Worm (Caenorhabditis elegans): ENCODE data around the gene F58G11.4.

The F58G11.4 gene

DNA sequence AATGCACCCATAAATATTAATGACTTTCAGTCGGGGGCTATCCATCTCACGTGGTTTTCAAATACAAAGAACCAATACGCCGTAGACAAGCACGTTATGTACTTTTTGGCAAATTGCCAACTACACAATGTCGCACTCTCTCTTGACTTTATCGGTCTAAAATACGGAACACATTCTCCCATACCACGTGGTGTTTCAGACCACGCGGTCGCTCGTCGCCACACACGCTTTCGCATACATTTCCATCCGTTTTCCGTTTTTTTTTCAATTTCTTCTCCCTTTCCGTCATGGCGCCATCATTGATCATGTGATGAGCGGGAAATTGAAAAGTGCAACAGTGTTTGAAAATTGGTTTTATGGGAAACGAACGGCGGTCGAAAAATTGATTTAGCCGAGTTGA lies 13.8 kb upstream of the F58G11.4 start (continued):
- TF ChIP-seq egl-27 (tag; optimal IDR thresholded peaks at IDR 0.05) (no peak), fkh-8 (tag; optimal IDR thresholded peaks at IDR 0.05) (peak; percentile 72), C16A3.4 (tag; optimal IDR thresholded peaks at IDR 0.05) (peak; percentile 65), ztf-4 (tag; optimal IDR thresholded peaks at IDR 0.05) (peak; percentile 83), nhr-237 (tag; optimal IDR thresholded peaks at IDR 0.05) (no peak), nhr-85 (tag) (peak; percentile 99), ceh-82 (tag; optimal IDR thresholded peaks at IDR 0.05) (peak in 1 of 3 experiments; percentile 8), pag-3 (tag; optimal IDR thresholded peaks at IDR 0.05; ENCODE audit: borderline replicate concordance, insufficient read depth) (peak; percentile 69), ama-1 (optimal IDR thresholded peaks at IDR 0.05) (no peak), egl-13 (tag; optimal IDR thresholded peaks at IDR 0.05) (peak; percentile 52), unc-86 (tag; optimal IDR thresholded peaks at IDR 0.05) (peak; percentile 38), lin-13 (GFP tag; optimal IDR thresholded peaks at IDR 0.05) (peak; percentile 74), nhr-90 (tag; optimal IDR thresholded peaks at IDR 0.05; ENCODE audit: poor library complexity) (peak; percentile 94), isw-1 (GFP tag; IDR thresholded peaks at IDR 0.05) (peak; percentile 22; the same call in 1 of the 2 replicates), ceh-63 (GFP tag; optimal IDR thresholded peaks at IDR 0.05) (peak; percentile 5), elt-2 (tag; optimal IDR thresholded peaks at IDR 0.05) (peak; percentile 93), unc-62 (GFP tag; optimal IDR thresholded peaks at IDR 0.05) (no peak), Y116A8C.19 (tag; optimal IDR thresholded peaks at IDR 0.05; ENCODE audit: borderline replicate concordance) (no peak), alr-1 (tag; optimal IDR thresholded peaks at IDR 0.05; ENCODE audit: borderline replicate concordance) (no peak)

DNA sequence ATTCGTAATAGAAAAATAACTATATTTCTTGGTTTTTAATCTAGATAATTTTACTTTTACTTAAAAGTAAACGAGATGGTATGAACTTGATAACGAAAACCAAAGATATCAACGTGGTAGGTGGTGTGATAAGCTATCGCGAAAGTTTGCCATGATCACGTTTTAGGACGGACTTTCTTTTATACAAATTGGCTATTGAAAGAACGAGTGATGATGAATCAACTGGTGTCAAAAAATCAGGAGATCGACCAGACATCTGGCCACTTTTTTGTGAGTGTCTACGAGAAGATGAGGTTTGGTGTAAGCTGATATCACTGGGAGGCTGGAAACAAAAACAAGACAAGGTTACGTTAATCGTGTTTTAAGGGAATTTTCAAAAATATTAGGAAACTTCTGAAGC lies 13.2 kb upstream of the F58G11.4 start:
- TF ChIP-seq elt-2 (tag; optimal IDR thresholded peaks at IDR 0.05): peak; percentile 42
- no peak for TF ChIP-seq fkh-4 (tag; optimal IDR thresholded peaks at IDR 0.05; ENCODE audit: borderline replicate concordance)
- TF ChIP-seq snu-23 (GFP tag; optimal IDR thresholded peaks at IDR 0.05): peak; percentile 18
- no peak for TF ChIP-seq irx-1 (tag; optimal IDR thresholded peaks at IDR 0.05)
- TF ChIP-seq lin-35 (GFP tag; optimal IDR thresholded peaks at IDR 0.05): peak in 1 of 2 experiments; percentile 54
- TF ChIP-seq nhr-19 (GFP tag; conservative IDR thresholded peaks at IDR 0.05): peak; percentile 15; the same call in 1 of the 2 replicates
- TF ChIP-seq nhr-90 (tag; optimal IDR thresholded peaks at IDR 0.05; ENCODE audit: poor library complexity): peak; percentile 12
- peak; percentile 11 for TF ChIP-seq unc-130 (tag; optimal IDR thresholded peaks at IDR 0.05)
- TF ChIP-seq lsy-2 (tag; optimal IDR thresholded peaks at IDR 0.05): peak in 1 of 2 experiments; percentile 13
- peak in 1 of 2 experiments; percentile 10 for TF ChIP-seq mdl-1 (tag; optimal IDR thresholded peaks at IDR 0.05)
- TF ChIP-seq aha-1 (tag; optimal IDR thresholded peaks at IDR 0.05): no peak
- no peak for TF ChIP-seq C16A3.4 (tag; optimal IDR thresholded peaks at IDR 0.05)
- TF ChIP-seq blmp-1 (tag; optimal IDR thresholded peaks at IDR 0.05): peak; percentile 83
- peak; percentile 6 for TF ChIP-seq mep-1 (tag; optimal IDR thresholded peaks at IDR 0.05)
- no peak for TF ChIP-seq ceh-90 (tag; optimal IDR thresholded peaks at IDR 0.05)
- peak in 4 of 6 experiments; percentile 36 to 61 (median 54) for TF ChIP-seq elt-3 (tag; optimal IDR thresholded peaks at IDR 0.05)

DNA sequence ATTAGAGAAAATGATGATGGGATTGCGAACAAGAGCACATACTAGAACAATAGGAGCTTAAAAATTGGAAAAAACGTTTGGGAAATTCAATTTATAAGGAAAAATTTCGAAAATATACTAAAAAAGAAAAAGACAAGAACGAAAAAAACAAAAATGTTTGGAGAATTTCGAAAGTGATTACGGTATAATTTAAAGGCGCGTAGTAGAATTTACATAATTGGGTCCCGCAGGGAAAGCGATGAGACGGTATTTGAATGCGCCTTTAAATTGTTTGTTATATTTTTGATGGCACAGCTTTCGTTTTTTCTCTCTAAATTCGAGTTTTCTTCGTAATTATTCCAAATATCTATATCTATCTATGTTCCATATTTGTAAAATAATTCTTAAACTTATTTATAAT lies 12.3 kb upstream of the F58G11.4 start:
- TF ChIP-seq unc-86 (tag; optimal IDR thresholded peaks at IDR 0.05) (no peak), pqm-1 (tag; optimal IDR thresholded peaks at IDR 0.05) (no peak), nhr-85 (tag) (peak; percentile 21), zip-4 (GFP tag; optimal IDR thresholded peaks at IDR 0.05) (no peak), ztf-11 (tag; optimal IDR thresholded peaks at IDR 0.05) (no peak), ceh-90 (tag; optimal IDR thresholded peaks at IDR 0.05) (no peak)

DNA sequence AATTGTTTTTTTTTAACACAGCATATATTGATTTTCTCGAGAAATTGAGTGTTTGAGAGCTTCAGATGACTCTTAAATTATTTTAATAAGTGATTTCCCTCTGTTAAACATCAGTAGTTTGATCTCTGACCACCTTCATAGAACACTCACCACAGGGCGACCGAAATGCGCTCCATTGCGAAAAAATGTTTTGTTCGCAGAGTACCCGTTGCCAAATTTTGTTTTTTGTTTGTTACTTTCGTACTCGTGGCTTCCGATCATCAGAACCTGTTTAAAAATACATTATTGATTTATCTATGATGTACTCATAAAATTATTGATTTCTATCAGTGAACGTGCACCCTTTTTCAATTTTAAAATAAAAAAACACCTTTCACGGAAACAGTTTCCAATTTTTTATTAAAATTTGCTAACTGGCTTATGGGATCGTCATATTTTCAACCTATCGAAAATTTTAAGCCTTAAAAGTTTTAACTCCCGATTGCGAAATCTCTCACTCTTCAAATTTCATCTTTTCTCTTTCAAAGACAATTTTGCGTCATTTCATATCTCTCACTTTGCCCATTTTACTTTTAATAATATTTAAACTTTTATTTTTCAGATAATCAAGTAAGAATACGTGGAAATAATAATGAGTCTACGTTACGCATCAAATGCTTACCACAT lies 11.6 kb upstream of the F58G11.4 start, which contains the start of gene letm-1:
letm-1 (plus strand) TSS at position 598 of the 666 bp plus-strand sequence.
- TF ChIP-seq unc-30 (tag; optimal IDR thresholded peaks at IDR 0.05): no peak
- TF ChIP-seq nhr-90 (tag; optimal IDR thresholded peaks at IDR 0.05; ENCODE audit: poor library complexity): no peak
- peak; percentile 67 for TF ChIP-seq nhr-71 (tag; optimal IDR thresholded peaks at IDR 0.05)
- TF ChIP-seq ceh-8 (GFP tag; optimal IDR thresholded peaks at IDR 0.05): no peak
- no peak for TF ChIP-seq dsc-1 (tag; optimal IDR thresholded peaks at IDR 0.05)
- TF ChIP-seq sptf-1 (tag; optimal IDR thresholded peaks at IDR 0.05): no peak
- peak; percentile 17 to 54 for TF ChIP-seq lin-35 (GFP tag; optimal IDR thresholded peaks at IDR 0.05)
- no peak for TF ChIP-seq tlp-1 (tag; optimal IDR thresholded peaks at IDR 0.05)
- TF ChIP-seq lin-14 (GFP tag; optimal IDR thresholded peaks at IDR 0.05): peak; percentile 50
- no peak for TF ChIP-seq jun-1 (tag; optimal IDR thresholded peaks at IDR 0.05)
- TF ChIP-seq F16B12.6 (tag; optimal IDR thresholded peaks at IDR 0.05): no peak
- no peak for TF ChIP-seq efl-1 (optimal IDR thresholded peaks at IDR 0.05)
- no peak for TF ChIP-seq efl-1 (GFP tag; optimal IDR thresholded peaks at IDR 0.05 in 1 of 2)
- no peak for TF ChIP-seq sox-4 (tag; optimal IDR thresholded peaks at IDR 0.05)
- TF ChIP-seq mef-2 (tag; optimal IDR thresholded peaks at IDR 0.05): no peak
- no peak for TF ChIP-seq egl-13 (tag; optimal IDR thresholded peaks at IDR 0.05)
